Worm (Caenorhabditis elegans): Measurements from ENCODE around the gene ubc-26.

DNA sequence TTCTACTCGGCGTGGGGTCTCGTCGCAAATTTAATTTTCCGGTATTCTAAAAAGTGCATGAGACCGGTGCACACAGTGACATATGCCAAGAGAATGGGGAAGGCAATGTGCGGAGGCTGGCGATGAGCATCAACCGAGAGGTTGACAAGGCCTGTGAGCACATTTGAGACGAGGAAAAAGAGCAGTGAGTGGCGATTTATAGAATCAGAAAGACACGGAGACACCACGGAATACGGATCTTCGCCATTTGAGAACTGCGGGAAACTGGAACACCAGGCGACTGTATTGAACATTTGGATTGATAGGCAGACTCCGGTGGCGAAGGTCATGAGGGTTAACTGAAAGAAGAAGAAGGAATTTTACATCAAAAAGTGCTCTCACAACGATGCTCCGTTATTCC lies 21.2 kb downstream of the ubc-26 start:
- TF ChIP-seq W03F9.2 (tag; optimal IDR thresholded peaks at IDR 0.05) (no peak), dao-5 (tag; optimal IDR thresholded peaks at IDR 0.05) (no peak), him-1 (tag; optimal IDR thresholded peaks at IDR 0.05) (no peak)
